Fruit fly (Drosophila melanogaster) whole organism: ENCODE data around the gene GCS2beta.

Source experiments
- CG8478 ChIP-seq: fragments of >200 bp; optimal IDR thresholded peaks from 2 replicates; lab custom pipeline; 2018; ENCODE audit warnings: inconsistent platforms
- Dll ChIP-seq: fragments of >200 bp; optimal IDR thresholded peaks from 2 replicates; lab custom pipeline; 2017
- pan ChIP-seq: fragments of >200 bp; optimal IDR thresholded peaks from 2 replicates; lab custom pipeline; 2017
- psq ChIP-seq: fragments of >200 bp; optimal IDR thresholded peaks from 2 replicates; lab custom pipeline; 2017
- usp ChIP-seq: fragments of >200 bp; optimal IDR thresholded peaks from 2 replicates; lab custom pipeline; 2017; ENCODE audit warnings: missing biosample characterization, missing genetic modification characterization, mixed read lengths

DNA sequence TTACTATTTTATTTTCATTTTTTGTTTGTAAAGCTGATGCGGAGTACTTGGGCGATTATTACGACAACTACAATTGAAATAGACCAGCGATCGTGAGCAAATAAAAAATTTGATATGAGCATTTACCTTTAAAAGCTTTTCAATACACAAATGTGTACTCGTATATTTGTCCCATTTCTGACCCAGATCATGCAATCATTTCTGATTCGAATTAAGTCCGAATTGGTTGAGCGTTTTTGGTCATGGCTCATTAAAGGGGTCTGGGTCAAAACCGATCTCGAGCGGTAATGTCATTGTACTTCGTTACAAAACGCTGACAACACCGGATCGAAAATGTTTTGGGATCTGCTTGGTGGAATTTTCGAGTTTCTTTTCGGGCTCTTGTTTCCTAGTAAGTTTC is 2.2 kb upstream of the GCS2beta start, which contains the start of gene CG43220:
- TF ChIP-seq pan (lab: Kevin White, UChicago) (no peak), psq (lab: Kevin White, UChicago) (no peak), usp (no peak), CG8478 (no peak), Dll (lab: Kevin White, UChicago) (no peak)
